Worm (Caenorhabditis elegans) whole organism, L3 larva: Measurements from ENCODE around the gene lpd-7.

Experiments used
- egl-27 ChIP-seq: sonication (generic microtip); optimal IDR thresholded peaks from 4 replicates; lab custom pipeline; 2017; ENCODE audit warnings: missing biosample characterization, missing genetic modification reagents, missing genetic modification characterization
- elt-1 ChIP-seq: fragments of 150-350 bp; optimal IDR thresholded peaks from 2 replicates; lab custom pipeline; 2014; ENCODE audit warnings: missing biosample characterization, missing genetic modification characterization
- elt-3 ChIP-seq, 3 experiments: fragments of 150-350 bp in 1 of 3; sonication (generic microtip) in 2 of 3; optimal IDR thresholded peaks; 2 replicates in 2 of 3; 4 replicates in 1 of 3; lab custom pipeline; 2014 to 2017; ENCODE audit warnings: missing biosample characterization in 3 of 3, missing genetic modification characterization in 3 of 3
- fkh-10 ChIP-seq: sonication (generic microtip); optimal IDR thresholded peaks from 2 replicates; lab custom pipeline; 2017; ENCODE audit warnings: missing biosample characterization, missing genetic modification reagents, missing genetic modification characterization
- nfya-1 ChIP-seq: sonication (generic microtip); optimal IDR thresholded peaks from 2 replicates; lab custom pipeline; 2017; ENCODE audit warnings: missing genetic modification characterization, mild to moderate bottlenecking, missing compliant biosample characterization, antibody characterized with exemption, moderate library complexity; ENCODE audit not compliant: insufficient read depth
- nhr-23 ChIP-seq: fragments of 150-350 bp; optimal IDR thresholded peaks from 2 replicates; lab custom pipeline; 2014; ENCODE audit warnings: missing biosample characterization, missing genetic modification reagents, missing genetic modification characterization
- pqm-1 ChIP-seq: fragments of 150-350 bp; optimal IDR thresholded peaks from 2 replicates; lab custom pipeline; 2017; ENCODE audit warnings: missing biosample characterization, missing genetic modification characterization, inconsistent platforms
- snpc-4 ChIP-seq: fragments of 150-350 bp; optimal IDR thresholded peaks from 2 replicates; lab custom pipeline; 2014; ENCODE audit warnings: missing biosample characterization, missing genetic modification characterization
- tbx-2 ChIP-seq: sonication (generic microtip); optimal IDR thresholded peaks from 2 replicates; lab custom pipeline; 2016; ENCODE audit warnings: mild to moderate bottlenecking, missing genetic modification characterization, missing compliant biosample characterization
- unc-62 ChIP-seq: fragments of 150-350 bp; sonication (generic microtip); optimal IDR thresholded peaks from 4 replicates; lab custom pipeline; 2014; ENCODE audit warnings: missing biosample characterization, missing genetic modification reagents, missing genetic modification characterization

ce11 chrIII:7531385-7531784, 41.8 kb upstream of the lpd-7 start:
- no peak for TF ChIP-seq unc-62 (GFP tag; lab: Kevin White, UChicago)
- no peak for TF ChIP-seq egl-27 (tag; lab: Kevin White, UChicago)
- no peak for TF ChIP-seq nfya-1 (tag; lab: Kevin White, UChicago)
- TF ChIP-seq snpc-4 (tag; lab: Kevin White, UChicago): no peak
- TF ChIP-seq nhr-23: no peak
- TF ChIP-seq elt-1: no peak
- no peak for TF ChIP-seq pqm-1 (tag; lab: Kevin White, UChicago)
- no peak for TF ChIP-seq tbx-2 (tag; lab: Kevin White, UChicago)
- no peak for TF ChIP-seq fkh-10
- no peak for TF ChIP-seq elt-3 (tag; optimal IDR thresholded peaks at IDR 0.05; lab: Kevin White, UChicago)
